Worm (Caenorhabditis elegans) whole organism, midembryonic: ENCODE results near the gene C28D4.4.

Source experiments
- T22C8.4 ChIP-seq: fragments of 200-800 bp; sonication (Bioruptor generic); IDR thresholded peaks from 2 replicates; pipeline ENCODE4 v1.3.6; 2022; ENCODE audit warnings: missing genetic modification characterization, missing compliant biosample characterization
- cog-1 ChIP-seq: sonication (generic microtip); optimal IDR thresholded peaks from 2 replicates; lab custom pipeline; 2016; ENCODE audit warnings: missing genetic modification characterization, missing compliant biosample characterization
- flt-1 ChIP-seq: fragments of 200-800 bp; sonication (Bioruptor generic); IDR thresholded peaks from 2 replicates; pipeline ENCODE4 v1.3.6; 2022; ENCODE audit warnings: missing genetic modification characterization, missing compliant biosample characterization
- klf-2 ChIP-seq: fragments of 200-800 bp; sonication (Bioruptor generic); conservative IDR thresholded peaks from 2 replicates; pipeline ENCODE4 v1.3.6; 2022; ENCODE audit warnings: missing genetic modification reagents, missing genetic modification characterization, missing compliant biosample characterization
- ref-1 ChIP-seq: fragments of 200-800 bp; sonication (Bioruptor generic); conservative IDR thresholded peaks from 2 replicates; pipeline ENCODE4 v1.3.6; 2022; ENCODE audit warnings: missing genetic modification reagents, missing genetic modification characterization, missing compliant biosample characterization
- tab-1 ChIP-seq: fragments of 200-800 bp; sonication (Bioruptor generic); IDR thresholded peaks from 2 replicates; pipeline ENCODE4 v1.3.6; 2022; ENCODE audit warnings: missing genetic modification characterization, missing compliant biosample characterization
- ztf-23 ChIP-seq: fragments of 200-800 bp; sonication (Bioruptor generic); IDR thresholded peaks from 2 replicates; pipeline ENCODE4 v1.3.6; 2022; ENCODE audit warnings: missing genetic modification reagents, missing genetic modification characterization, missing compliant biosample characterization
- ztf-29 ChIP-seq: fragments of 200-800 bp; sonication (Bioruptor generic); IDR thresholded peaks from 2 replicates; pipeline ENCODE4 v1.3.6; 2022; ENCODE audit warnings: missing genetic modification reagents, missing genetic modification characterization, missing compliant biosample characterization

DNA sequence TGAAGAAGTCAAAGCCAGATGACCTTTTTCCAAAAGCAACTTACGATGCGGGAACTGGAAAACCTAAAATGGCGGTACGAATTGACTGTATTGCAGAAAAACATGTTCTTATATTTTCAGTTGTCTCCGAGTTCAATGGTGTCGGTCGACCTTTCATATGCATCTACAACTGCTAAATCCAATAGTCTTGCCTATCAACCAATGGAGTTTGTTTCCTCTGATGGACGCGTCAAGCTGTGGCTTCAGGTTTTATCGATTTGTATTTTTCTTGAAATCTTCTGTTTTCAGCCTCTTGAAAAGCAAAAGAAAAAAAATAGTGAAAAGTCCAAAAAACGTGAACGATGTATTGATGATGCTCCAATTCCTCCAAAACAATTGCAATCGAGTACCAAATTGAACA, 30.5 kb downstream of the C28D4.4 start:
- TF ChIP-seq ztf-23 (GFP tag; lab: Robert Waterston, UW) (no peak), T22C8.4 (GFP tag; lab: Robert Waterston, UW) (no peak), klf-2 (no peak), tab-1 (GFP tag; lab: Robert Waterston, UW) (no peak), ztf-29 (GFP tag; lab: Robert Waterston, UW) (no peak), flt-1 (GFP tag; lab: Robert Waterston, UW) (no peak), cog-1 (no peak), ref-1 (GFP tag; lab: Robert Waterston, UW) (no peak)
